Worm (Caenorhabditis elegans): Measurements from ENCODE around the gene znf-598.

ce11 chrII:7002956-7003357 is 22.6 kb upstream of the znf-598 start:
- TF ChIP-seq lsy-2 (tag; optimal IDR thresholded peaks at IDR 0.05), result peak in 1 of 2 experiments; percentile 25
- TF ChIP-seq hlh-11 (tag; optimal IDR thresholded peaks at IDR 0.05), result no peak
- peak; percentile 83 for TF ChIP-seq egl-43 (GFP tag; IDR thresholded peaks at IDR 0.05)
- no peak for TF ChIP-seq snpc-4 (tag; optimal IDR thresholded peaks at IDR 0.05)
- TF ChIP-seq R02D3.7 (tag; optimal IDR thresholded peaks at IDR 0.05), result no peak

Measured in whole organism, L4 larva.